Fruit fly (Drosophila melanogaster) whole organism, embryonic: ENCODE data around the gene MED14.
A peak's percentile ranks its signal among the peaks of the same experiment; 100 is the strongest.

Experiments used
- Asciz ChIP-seq: fragments of 200-800 bp; sonication (Bioruptor generic); optimal IDR thresholded peaks from 2 replicates; lab custom pipeline; 2017; ENCODE audit warnings: missing biosample characterization, mild to moderate bottlenecking, missing genetic modification characterization, missing genetic modification reagents
- CG10321 ChIP-seq: fragments of 200-800 bp; sonication (Bioruptor generic); IDR thresholded peaks from 2 replicates; pipeline ENCODE4 v1.3.6; 2022; ENCODE audit warnings: missing biosample characterization, missing genetic modification characterization
- CG11085 ChIP-seq: fragments of 200-800 bp; sonication (Bioruptor generic); IDR thresholded peaks from 2 replicates; pipeline ENCODE4 v1.3.6; 2022; ENCODE audit warnings: missing biosample characterization, missing genetic modification characterization
- CG11398 ChIP-seq: fragments of 200-800 bp; sonication (Bioruptor generic); optimal IDR thresholded peaks from 2 replicates; lab custom pipeline; 2016; ENCODE audit warnings: missing biosample characterization, missing genetic modification characterization
- CG12942 ChIP-seq: fragments of 200-800 bp; sonication (Bioruptor generic); optimal IDR thresholded peaks from 3 replicates; lab custom pipeline; 2016; ENCODE audit warnings: missing biosample characterization, missing genetic modification characterization
- CG13775 ChIP-seq: fragments of 200-800 bp; sonication (Bioruptor generic); optimal IDR thresholded peaks from 3 replicates; lab custom pipeline; 2017; ENCODE audit warnings: missing biosample characterization, mild to moderate bottlenecking, missing genetic modification characterization
- CG14441 ChIP-seq: fragments of 200-800 bp; sonication (Bioruptor generic); IDR thresholded peaks from 2 replicates; pipeline ENCODE4 v1.3.6; 2022; ENCODE audit warnings: missing biosample characterization, missing genetic modification characterization
- CG14710 ChIP-seq: fragments of 200-800 bp; sonication (Bioruptor generic); optimal IDR thresholded peaks from 3 replicates; lab custom pipeline; 2019; ENCODE audit warnings: missing biosample characterization, mild to moderate bottlenecking, missing genetic modification characterization, moderate library complexity
- CG15601 ChIP-seq: fragments of 200-800 bp; sonication (Bioruptor generic); optimal IDR thresholded peaks from 3 replicates; lab custom pipeline; 2019; ENCODE audit warnings: missing biosample characterization, mild to moderate bottlenecking, missing genetic modification characterization, moderate library complexity
- CG16863 ChIP-seq: fragments of 200-800 bp; sonication (Bioruptor generic); optimal IDR thresholded peaks from 3 replicates; lab custom pipeline; 2016; ENCODE audit warnings: missing biosample characterization, missing genetic modification characterization
- CG1792 ChIP-seq: fragments of 200-800 bp; sonication (Bioruptor generic); optimal IDR thresholded peaks from 2 replicates; lab custom pipeline; 2016; ENCODE audit warnings: missing biosample characterization, missing genetic modification characterization
- CG18262 ChIP-seq: fragments of 200-800 bp; optimal IDR thresholded peaks from 3 replicates; lab custom pipeline; 2019; ENCODE audit warnings: missing biosample characterization, mild to moderate bottlenecking, missing genetic modification characterization, moderate library complexity
- CG18619 ChIP-seq: fragments of 200-800 bp; sonication (Bioruptor generic); optimal IDR thresholded peaks from 3 replicates; lab custom pipeline; 2017; ENCODE audit warnings: missing biosample characterization, mild to moderate bottlenecking, missing genetic modification characterization
- CG2199 ChIP-seq: fragments of 200-800 bp; sonication (Bioruptor generic); IDR thresholded peaks from 3 replicates; pipeline ENCODE4 v1.3.6; 2022; ENCODE audit warnings: missing biosample characterization, missing genetic modification characterization
- CG4424 ChIP-seq: fragments of 200-800 bp; sonication (Bioruptor generic); optimal IDR thresholded peaks from 3 replicates; lab custom pipeline; 2016; ENCODE audit warnings: missing biosample characterization, missing genetic modification characterization
- CG4820 ChIP-seq: fragments of 200-800 bp; sonication (Bioruptor generic); optimal IDR thresholded peaks from 3 replicates; lab custom pipeline; 2016; ENCODE audit warnings: missing biosample characterization, missing genetic modification characterization
- CG4854 ChIP-seq: fragments of 200-800 bp; sonication (Bioruptor generic); optimal IDR thresholded peaks from 2 replicates; lab custom pipeline; 2016; ENCODE audit warnings: missing biosample characterization, missing genetic modification characterization, inconsistent platforms
- CG5245 ChIP-seq: fragments of 200-800 bp; sonication (Bioruptor generic); optimal IDR thresholded peaks from 3 replicates; lab custom pipeline; 2016; ENCODE audit warnings: missing biosample characterization, missing genetic modification characterization
- CG6813 ChIP-seq: fragments of 200-800 bp; sonication (Bioruptor generic); optimal IDR thresholded peaks from 2 replicates; lab custom pipeline; 2017; ENCODE audit warnings: missing biosample characterization, missing genetic modification characterization, mild to moderate bottlenecking, moderate library complexity, missing genetic modification reagents
- CG7372 ChIP-seq: fragments of 200-800 bp; sonication (Bioruptor generic); IDR thresholded peaks from 2 replicates; pipeline ENCODE4 v1.3.6; 2022; ENCODE audit warnings: missing biosample characterization, missing genetic modification characterization
- CG8944 ChIP-seq: fragments of 200-800 bp; sonication (Bioruptor generic); optimal IDR thresholded peaks from 3 replicates; lab custom pipeline; 2016; ENCODE audit warnings: missing biosample characterization, missing genetic modification characterization
- CG9797 ChIP-seq: fragments of 200-800 bp; sonication (Bioruptor generic); optimal IDR thresholded peaks from 3 replicates; lab custom pipeline; 2018; ENCODE audit warnings: missing biosample characterization, mild to moderate bottlenecking, missing genetic modification characterization
- CHES-1-like ChIP-seq: fragments of 200-800 bp; sonication (Bioruptor generic); optimal IDR thresholded peaks from 2 replicates; lab custom pipeline; 2016; ENCODE audit warnings: missing biosample characterization, missing genetic modification characterization
- CrebB ChIP-seq: fragments of 200-800 bp; sonication (Bioruptor generic); optimal IDR thresholded peaks from 3 replicates; lab custom pipeline; 2018; ENCODE audit warnings: missing biosample characterization, mild to moderate bottlenecking, missing genetic modification characterization
- Dll ChIP-seq: fragments of 200-800 bp; sonication (Bioruptor generic); IDR thresholded peaks from 4 replicates; pipeline ENCODE4 v1.3.6; 2022; ENCODE audit warnings: missing biosample characterization, missing genetic modification characterization; ENCODE audit not compliant: partially characterized antibody
- Doc2 ChIP-seq: fragments of 200-800 bp; sonication (Bioruptor generic); IDR thresholded peaks from 2 replicates; pipeline ENCODE4 v1.3.6; 2022; ENCODE audit warnings: missing biosample characterization, missing genetic modification characterization
- Eip74EF ChIP-seq, 2 experiments: fragments of 200-800 bp in 1 of 2; fragments of >200 bp in 1 of 2; sonication (Bioruptor generic) in 1 of 2; optimal IDR thresholded peaks; 2 replicates each; lab custom pipeline; 2017 to 2019; ENCODE audit warnings: missing biosample characterization in 2 of 2, missing genetic modification characterization in 2 of 2, mild to moderate bottlenecking in 1 of 2, moderate library complexity in 1 of 2
- H2.0 ChIP-seq: fragments of 200-800 bp; sonication (Bioruptor generic); IDR thresholded peaks from 2 replicates; pipeline ENCODE4 v1.3.6; 2022; ENCODE audit warnings: missing biosample characterization, missing genetic modification characterization
- Mrtf ChIP-seq: fragments of 200-800 bp; sonication (Bioruptor generic); IDR thresholded peaks from 3 replicates; pipeline ENCODE4 v1.3.6; 2022; ENCODE audit warnings: missing biosample characterization, missing genetic modification characterization
- Oli ChIP-seq: fragments of 200-800 bp; sonication (Bioruptor generic); optimal IDR thresholded peaks from 2 replicates; lab custom pipeline; 2018; ENCODE audit warnings: missing biosample characterization, mild to moderate bottlenecking, missing genetic modification characterization, moderate library complexity
- Optix ChIP-seq: fragments of 200-800 bp; sonication (Bioruptor generic); IDR thresholded peaks from 3 replicates; pipeline ENCODE4 v1.3.6; 2022; ENCODE audit warnings: missing biosample characterization, missing genetic modification characterization
- PHDP ChIP-seq: fragments of 200-800 bp; sonication (Bioruptor generic); optimal IDR thresholded peaks from 3 replicates; lab custom pipeline; 2018; ENCODE audit warnings: missing biosample characterization, mild to moderate bottlenecking, missing genetic modification characterization, moderate library complexity
- Sox100B ChIP-seq: fragments of 200-800 bp; sonication (Bioruptor generic); optimal IDR thresholded peaks from 3 replicates; lab custom pipeline; 2018; ENCODE audit warnings: missing biosample characterization, mild to moderate bottlenecking, missing genetic modification characterization
- ato ChIP-seq: fragments of 200-800 bp; sonication (Bioruptor generic); IDR thresholded peaks from 2 replicates; pipeline ENCODE4 v1.3.6; 2022; ENCODE audit warnings: missing biosample characterization, missing genetic modification characterization; ENCODE audit not compliant: partially characterized antibody
- cad ChIP-seq: fragments of >200 bp; optimal IDR thresholded peaks from 2 replicates; lab custom pipeline; 2017; ENCODE audit warnings: missing biosample characterization, missing genetic modification characterization
- ci ChIP-seq: fragments of 200-800 bp; sonication (Bioruptor generic); IDR thresholded peaks from 3 replicates; pipeline ENCODE4 v1.3.6; 2022; ENCODE audit warnings: missing biosample characterization, missing genetic modification characterization
- dm ChIP-seq: fragments of 200-800 bp; sonication (Bioruptor generic); optimal IDR thresholded peaks from 3 replicates; lab custom pipeline; 2016; ENCODE audit warnings: missing biosample characterization, missing genetic modification characterization
- dmrt99B ChIP-seq: fragments of 200-800 bp; sonication (Bioruptor generic); optimal IDR thresholded peaks from 2 replicates; lab custom pipeline; 2018; ENCODE audit warnings: missing biosample characterization, mild to moderate bottlenecking, missing genetic modification characterization, moderate library complexity
- jing ChIP-seq: fragments of 200-800 bp; sonication (Bioruptor generic); optimal IDR thresholded peaks from 2 replicates; lab custom pipeline; 2018; ENCODE audit warnings: missing biosample characterization, mild to moderate bottlenecking, missing genetic modification characterization
- lab ChIP-seq: fragments of 200-800 bp; sonication (Bioruptor generic); optimal IDR thresholded peaks from 3 replicates; lab custom pipeline; 2017; ENCODE audit warnings: missing biosample characterization, missing genetic modification characterization, mild to moderate bottlenecking, moderate library complexity, missing genetic modification reagents
- lola ChIP-seq, 3 experiments: fragments of >200 bp in 2 of 3; fragments of 200-800 bp in 1 of 3; sonication (Bioruptor generic) in 1 of 3; optimal IDR thresholded peaks; 2 replicates each; lab custom pipeline; 2017 to 2019; ENCODE audit warnings: missing biosample characterization in 3 of 3, missing genetic modification characterization in 3 of 3, mild to moderate bottlenecking in 1 of 3, moderate library complexity in 1 of 3
- pan ChIP-seq, 4 experiments: fragments of >200 bp in 3 of 4; fragments of 200-800 bp in 1 of 4; sonication (Bioruptor generic) in 1 of 4; optimal IDR thresholded peaks in 3 of 4; IDR thresholded peaks in 1 of 4; 2 replicates each; pipeline versions ENCODE4 v1.3.6 to Lab custom; 2017 to 2022; ENCODE audit warnings: missing biosample characterization in 2 of 4, missing genetic modification characterization in 2 of 4, mixed read lengths in 1 of 4
- phol ChIP-seq: fragments of 200-800 bp; sonication (Bioruptor generic); optimal IDR thresholded peaks from 3 replicates; lab custom pipeline; 2018; ENCODE audit warnings: missing biosample characterization, mild to moderate bottlenecking, missing genetic modification characterization, moderate library complexity
- pros ChIP-seq: fragments of 200-800 bp; sonication (Bioruptor generic); optimal IDR thresholded peaks from 3 replicates; lab custom pipeline; 2019; ENCODE audit warnings: missing biosample characterization, mild to moderate bottlenecking, missing genetic modification characterization, moderate library complexity
- pzg ChIP-seq: fragments of 200-800 bp; sonication (Bioruptor generic); optimal IDR thresholded peaks from 3 replicates; lab custom pipeline; 2018; ENCODE audit warnings: missing biosample characterization, mild to moderate bottlenecking, missing genetic modification characterization, moderate library complexity
- run ChIP-seq: fragments of 200-800 bp; sonication (Bioruptor generic); optimal IDR thresholded peaks from 3 replicates; lab custom pipeline; 2018; ENCODE audit warnings: missing biosample characterization, mild to moderate bottlenecking, missing genetic modification characterization
- sisA ChIP-seq: fragments of 200-800 bp; sonication (Bioruptor generic); IDR thresholded peaks from 2 replicates; pipeline ENCODE4 v1.3.6; 2022; ENCODE audit warnings: missing biosample characterization, missing genetic modification characterization
- slou ChIP-seq: fragments of 200-800 bp; sonication (Bioruptor generic); optimal IDR thresholded peaks from 3 replicates; lab custom pipeline; 2016; ENCODE audit warnings: missing biosample characterization, missing genetic modification characterization
- stc ChIP-seq: fragments of 200-800 bp; sonication (Bioruptor generic); IDR thresholded peaks from 2 replicates; pipeline ENCODE4 v1.3.6; 2022; ENCODE audit warnings: missing biosample characterization, missing genetic modification characterization

Gene MED14

dm6 chr3L:616482-617148, 23.6 kb downstream of the MED14 start (continued):
- TF ChIP-seq sisA (GFP tag; lab: Robert Waterston, UW) (no peak), CG14441 (no peak), slou (GFP tag; lab: Kevin White, UChicago) (no peak), CG16863 (GFP tag; lab: Kevin White, UChicago) (no peak), pzg (GFP tag; lab: Kevin White, UChicago) (no peak), CG6813 (GFP tag; lab: Kevin White, UChicago) (no peak), Doc2 (GFP tag; lab: Robert Waterston, UW) (no peak), jing (GFP tag; lab: Kevin White, UChicago) (no peak), Oli (tag; lab: Kevin White, UChicago) (no peak), CG4854 (GFP tag; lab: Kevin White, UChicago) (no peak), CG2199 (0 out of 3 replicates have a peak, but pooled peaks have one; percentile 23), CG10321 (0 out of 2 replicates have a peak, but pooled peaks have one; percentile 39), cad (GFP tag; lab: Kevin White, UChicago) (no peak), CG15601 (tag; lab: Kevin White, UChicago) (no peak), run (tag; lab: Kevin White, UChicago) (no peak), CG14710 (no peak), Dll (GFP tag; lab: Robert Waterston, UW) (peak; percentile 38; the same call in 1 of the 4 replicates), phol (peak; percentile 19), dm (GFP tag; lab: Kevin White, UChicago) (peak; percentile 18), CG13775 (no peak), CrebB (tag; lab: Kevin White, UChicago) (no peak), PHDP (tag; lab: Kevin White, UChicago) (no peak), CG18262 (no peak), pan (optimal IDR thresholded peaks at IDR 0.05; lab: Kevin White, UChicago) (no peak), pan (GFP tag; optimal IDR thresholded peaks at IDR 0.05 in 1 of 2, IDR thresholded peaks at IDR 0.05 in 1 of 2) (no peak), dmrt99B (tag; lab: Kevin White, UChicago) (no peak), Optix (GFP tag; lab: Robert Waterston, UW) (no peak), stc (no peak), CG4424 (GFP tag; lab: Kevin White, UChicago) (no peak), CG4820 (GFP tag; lab: Kevin White, UChicago) (no peak), CG5245 (no peak), CG11085 (GFP tag; lab: Robert Waterston, UW) (no peak), CG18619 (no peak), lola (GFP tag; optimal IDR thresholded peaks at IDR 0.05; lab: Kevin White, UChicago) (peak in 1 of 3 experiments; percentile 74), pros (GFP tag; lab: Kevin White, UChicago) (peak; percentile 72), ato (no peak), CG11398 (GFP tag; lab: Kevin White, UChicago) (no peak), CG1792 (GFP tag; lab: Kevin White, UChicago) (no peak), Asciz (GFP tag; lab: Kevin White, UChicago) (no peak), lab (GFP tag; lab: Kevin White, UChicago) (peak; percentile 41), Sox100B (no peak), ci (GFP tag; lab: Robert Waterston, UW) (peak; percentile 62; the same call in 1 of the 3 replicates), Eip74EF (GFP tag; optimal IDR thresholded peaks at IDR 0.05; lab: Kevin White, UChicago) (no peak), Mrtf (no peak), H2.0 (GFP tag; lab: Robert Waterston, UW) (no peak), CHES-1-like (GFP tag; lab: Kevin White, UChicago) (no peak), CG8944 (GFP tag; lab: Kevin White, UChicago) (no peak), CG7372 (GFP tag; lab: Robert Waterston, UW) (no peak), CG9797 (GFP tag; lab: Kevin White, UChicago) (no peak), CG12942 (GFP tag; lab: Kevin White, UChicago) (no peak)
